Fruit fly (Drosophila melanogaster): ENCODE measurements around the gene CG34169.

CG34169 gene

dm6 chr2L:17173181-17173580 lies at the start of gene CG34169:
Gene CG34169, plus strand, starts transcription at chr2L:17173481.
- no peak for TF ChIP-seq noc (tag; optimal IDR thresholded peaks at IDR 0.05)

- TF ChIP-seq noc (tag; optimal IDR thresholded peaks at IDR 0.05) = no peak
These were observed 47.4 kb upstream of the CG34169 start, which contains the start of gene CG31784 for dm6 chr2L:17125861-17126260. Gene CG31784, minus strand, starts transcription at chr2L:17125961.

- TF ChIP-seq noc (tag; optimal IDR thresholded peaks at IDR 0.05) = no peak
These were observed 42.5 kb upstream of the CG34169 start, which contains the start of the genes CG34106 and beat-IIIa for dm6 chr2L:17130795-17131194. Gene CG34106, plus strand, starts transcription at chr2L:17131024. Gene beat-IIIa, plus strand, starts transcription at chr2L:17131024.

dm6 chr2L:17159641-17160040 lies 13.6 kb upstream of the CG34169 start:
- TF ChIP-seq noc (tag; optimal IDR thresholded peaks at IDR 0.05) = no peak

- no peak for TF ChIP-seq noc (tag; optimal IDR thresholded peaks at IDR 0.05)
These were observed 9.9 kb upstream of the CG34169 start for dm6 chr2L:17163344-17163743.

dm6 chr2L:17176318-17176717 lies 3.0 kb downstream of the CG34169 start, which contains the start of gene Gr36a:
Gene Gr36a, plus strand, starts transcription at chr2L:17176618.
- no peak for TF ChIP-seq noc (tag; optimal IDR thresholded peaks at IDR 0.05)

- TF ChIP-seq noc (tag; optimal IDR thresholded peaks at IDR 0.05) = no peak
These were observed 5.2 kb downstream of the CG34169 start, which contains the start of gene Gr36b for dm6 chr2L:17178472-17178871. Gene Gr36b, plus strand, starts transcription at chr2L:17178772.

dm6 chr2L:17180038-17180437 lies 6.8 kb downstream of the CG34169 start, which contains the start of gene Gr36c:
Gene Gr36c, plus strand, starts transcription at chr2L:17180338.
- TF ChIP-seq noc (tag; optimal IDR thresholded peaks at IDR 0.05) = no peak

dm6 chr2L:17181638-17182037 lies 8.4 kb downstream of the CG34169 start, which contains the start of gene Grl36a:
Gene Grl36a, plus strand, starts transcription at chr2L:17181938.
- TF ChIP-seq noc (tag; optimal IDR thresholded peaks at IDR 0.05) = no peak

dm6 chr2L:17195197-17195596 lies 21.9 kb downstream of the CG34169 start:
- TF ChIP-seq noc (tag; optimal IDR thresholded peaks at IDR 0.05) = no peak

- TF ChIP-seq noc (tag; optimal IDR thresholded peaks at IDR 0.05) = no peak
These were observed 28.5 kb downstream of the CG34169 start for dm6 chr2L:17201777-17202176.

dm6 chr2L:17203833-17204232 lies 30.6 kb downstream of the CG34169 start:
- TF ChIP-seq noc (tag; optimal IDR thresholded peaks at IDR 0.05) = no peak

- TF ChIP-seq noc (tag; optimal IDR thresholded peaks at IDR 0.05) = no peak
These were observed 33.8 kb downstream of the CG34169 start for dm6 chr2L:17207072-17207471.

- TF ChIP-seq noc (tag; optimal IDR thresholded peaks at IDR 0.05) = no peak
These were observed 43.6 kb downstream of the CG34169 start for dm6 chr2L:17216847-17217246.

dm6 chr2L:17221462-17221861 lies 48.2 kb downstream of the CG34169 start:
- TF ChIP-seq noc (tag; optimal IDR thresholded peaks at IDR 0.05) = no peak

dm6 chr2L:17222176-17222575 lies 48.9 kb downstream of the CG34169 start:
- TF ChIP-seq noc (tag; optimal IDR thresholded peaks at IDR 0.05) = no peak

dm6 chr2L:17223493-17223892 lies 50.2 kb downstream of the CG34169 start:
- TF ChIP-seq noc (tag; optimal IDR thresholded peaks at IDR 0.05) = no peak

All from whole organism, larva.